Worm (Caenorhabditis elegans) whole organism, L4 larva: ENCODE measurements around the gene F53B1.8.
A peak's percentile ranks its signal among the peaks of the same experiment; 100 is the strongest.

Source experiments
- ama-1 ChIP-seq: fragments of 150-350 bp; optimal IDR thresholded peaks from 2 replicates; lab custom pipeline; 2014; ENCODE audit warnings: inconsistent platforms, mixed read lengths
- dmd-6 ChIP-seq: fragments of 200-800 bp; sonication (Bioruptor generic); IDR thresholded peaks from 2 replicates; pipeline ENCODE4 v1.3.6; 2022; ENCODE audit warnings: missing genetic modification reagents, missing genetic modification characterization, missing compliant biosample characterization
- madf-5 ChIP-seq, 2 experiments: fragments of 200-800 bp; sonication (Bioruptor generic); IDR thresholded peaks; 2 replicates each; pipeline ENCODE4 v1.3.6; 2022; ENCODE audit warnings: missing compliant biosample characterization in 2 of 2, missing genetic modification characterization in 2 of 2
- rbr-2 ChIP-seq: sonication (generic microtip); optimal IDR thresholded peaks from 2 replicates; lab custom pipeline; 2016; ENCODE audit warnings: missing genotype, missing genetic modification characterization, missing compliant biosample characterization
- spr-3 ChIP-seq: fragments of 200-800 bp; sonication (Bioruptor generic); optimal IDR thresholded peaks from 2 replicates; lab custom pipeline; 2018; ENCODE audit warnings: mild to moderate bottlenecking, missing genetic modification characterization, missing compliant biosample characterization
- unc-62 ChIP-seq, 3 experiments: fragments of 150-350 bp in 1 of 3; sonication (generic microtip); optimal IDR thresholded peaks in 2 of 3; peaks in 1 of 3; 1 replicate in 1 of 3; 2 replicates in 2 of 3; lab custom pipeline; 2014 to 2017; ENCODE audit warnings: missing biosample characterization in 3 of 3, missing genetic modification characterization in 3 of 3, missing genetic modification reagents in 3 of 3, missing genotype in 1 of 3

- TF ChIP-seq unc-62 (GFP tag; optimal IDR thresholded peaks at IDR 0.05 in 1 of 2; lab: Kevin White, UChicago) (peak in 1 of 2 experiments; percentile 30), unc-62 (tag; optimal IDR thresholded peaks at IDR 0.05; lab: Kevin White, UChicago) (no peak), ama-1 (lab: Kevin White, UChicago) (no peak), spr-3 (no peak), madf-5 (GFP tag; IDR thresholded peaks at IDR 0.05; lab: Robert Waterston, UW) (no peak), dmd-6 (GFP tag; lab: Robert Waterston, UW) (no peak), rbr-2 (tag; lab: Kevin White, UChicago) (no peak)
Measured at ce11 chrX:2108182-2108581, 21.9 kb downstream of the F53B1.8 start.
